Worm (Caenorhabditis elegans) whole organism, L4/young adult: ENCODE results near the gene F53G2.13.

Source experiments
- W03F9.2 ChIP-seq: fragments of 150-350 bp; optimal IDR thresholded peaks from 2 replicates; lab custom pipeline; 2014; ENCODE audit warnings: missing biosample characterization, missing genetic modification characterization
- dao-5 ChIP-seq: sonication (generic microtip); optimal IDR thresholded peaks from 2 replicates; lab custom pipeline; 2016; ENCODE audit warnings: missing genotype, missing genetic modification characterization, moderate library complexity, missing compliant biosample characterization
- him-1 ChIP-seq: sonication (generic microtip); optimal IDR thresholded peaks from 2 replicates; lab custom pipeline; 2016; ENCODE audit warnings: missing genotype, missing genetic modification reagents, missing genetic modification characterization, missing compliant biosample characterization

DNA sequence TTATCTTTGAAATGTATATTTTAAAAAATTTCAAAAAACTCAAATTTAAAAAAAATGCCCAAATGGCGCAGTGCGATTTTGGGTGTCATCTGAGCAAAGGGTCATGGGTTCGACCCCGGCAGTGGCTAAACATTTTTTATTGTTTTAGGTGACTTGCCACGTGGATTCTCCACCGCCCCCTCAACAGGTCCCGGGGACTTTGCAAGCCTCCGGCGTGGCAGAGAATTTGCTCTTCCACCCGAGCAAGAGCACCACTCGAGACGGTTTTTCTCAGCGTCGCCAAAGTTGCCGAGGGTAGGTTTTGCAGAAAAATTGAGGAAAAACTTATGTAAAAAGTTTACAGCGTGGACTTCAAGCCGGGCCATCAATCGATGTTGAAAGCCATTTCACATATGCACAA lies 38.4 kb upstream of the F53G2.13 start:
- TF ChIP-seq him-1 (tag; lab: Kevin White, UChicago) (no peak), dao-5 (no peak), W03F9.2 (tag; lab: Kevin White, UChicago) (no peak)
